Worm (Caenorhabditis elegans) whole organism, L2 larva: ENCODE measurements around the gene srx-110.

ENCODE experiments used
- ZK546.5 ChIP-seq: sonication (generic microtip); optimal IDR thresholded peaks from 2 replicates; lab custom pipeline; 2017; ENCODE audit warnings: missing biosample characterization, missing genetic modification characterization
- blmp-1 ChIP-seq: sonication (generic microtip); optimal IDR thresholded peaks from 2 replicates; lab custom pipeline; 2017; ENCODE audit warnings: missing genetic modification characterization, mild to moderate bottlenecking, missing compliant biosample characterization, antibody characterized with exemption, moderate library complexity; ENCODE audit not compliant: insufficient read depth
- crh-2 ChIP-seq: sonication (generic microtip); optimal IDR thresholded peaks from 2 replicates; lab custom pipeline; 2017; ENCODE audit warnings: missing biosample characterization, missing genetic modification characterization
- egl-27 ChIP-seq: sonication (generic microtip); optimal IDR thresholded peaks from 3 replicates; lab custom pipeline; 2017; ENCODE audit warnings: missing biosample characterization, missing genetic modification reagents, missing genetic modification characterization
- elt-1 ChIP-seq: fragments of 150-350 bp; optimal IDR thresholded peaks from 2 replicates; lab custom pipeline; 2014; ENCODE audit warnings: missing biosample characterization, missing genetic modification characterization
- lsy-2 ChIP-seq, 2 experiments: fragments of 150-350 bp in 1 of 2; sonication (generic microtip) in 1 of 2; optimal IDR thresholded peaks; 2 replicates each; lab custom pipeline; 2014 to 2017; ENCODE audit warnings: missing biosample characterization in 2 of 2, missing genetic modification characterization in 2 of 2
- sma-3 ChIP-seq: sonication (generic microtip); optimal IDR thresholded peaks from 2 replicates; lab custom pipeline; 2016; ENCODE audit warnings: missing genetic modification reagents, missing genetic modification characterization, missing compliant biosample characterization
- snpc-4 ChIP-seq: fragments of 150-350 bp; optimal IDR thresholded peaks from 2 replicates; lab custom pipeline; 2014; ENCODE audit warnings: missing biosample characterization, missing genetic modification characterization
- unc-62 ChIP-seq: fragments of 150-350 bp; optimal IDR thresholded peaks from 2 replicates; lab custom pipeline; 2014; ENCODE audit warnings: missing biosample characterization, missing genetic modification reagents, missing genetic modification characterization
- ztf-1 ChIP-seq: fragments of 200-800 bp; sonication (Bioruptor generic); conservative IDR thresholded peaks from 2 replicates; pipeline ENCODE4 v1.3.6; 2022; ENCODE audit warnings: missing genetic modification characterization, missing compliant biosample characterization

ce11 chrII:3731723-3732122, 22.4 kb downstream of the srx-110 start, which contains the start of the genes sdz-12 and bath-31:
- TF ChIP-seq lsy-2 (tag; optimal IDR thresholded peaks at IDR 0.05; lab: Kevin White, UChicago) (no peak), snpc-4 (tag; lab: Kevin White, UChicago) (no peak), sma-3 (no peak), blmp-1 (tag; lab: Kevin White, UChicago) (no peak), unc-62 (GFP tag; lab: Kevin White, UChicago) (no peak), crh-2 (no peak), elt-1 (no peak), ztf-1 (no peak), egl-27 (tag; lab: Kevin White, UChicago) (no peak), ZK546.5 (tag; lab: Kevin White, UChicago) (no peak)
